Worm (Caenorhabditis elegans): ENCODE measurements around the gene Y62H9A.5.

Y62H9A.5 gene

ce11 chrX:11865083-11865482 is 17.6 kb downstream of the Y62H9A.5 start, which contains the start of gene F54F7.6:
Gene F54F7.6, plus strand, starts transcription at chrX:11865383.
- no peak for TF ChIP-seq egl-18 (GFP tag; IDR thresholded peaks at IDR 0.05)
- no peak for TF ChIP-seq nhr-27 (tag; optimal IDR thresholded peaks at IDR 0.05)
- TF ChIP-seq gei-17 (GFP tag; optimal IDR thresholded peaks at IDR 0.05), result no peak
- TF ChIP-seq snpc-4 (GFP tag; optimal IDR thresholded peaks at IDR 0.05), result no peak
- TF ChIP-seq snpc-4 (tag; optimal IDR thresholded peaks at IDR 0.05), result no peak
- no peak for TF ChIP-seq efl-1 (GFP tag; optimal IDR thresholded peaks at IDR 0.05)
- TF ChIP-seq pbrm-1 (GFP tag; IDR thresholded peaks at IDR 0.05), result no peak
- no peak for TF ChIP-seq ceh-100 (GFP tag; IDR thresholded peaks at IDR 0.05)
- no peak for TF ChIP-seq dpff-1 (tag; optimal IDR thresholded peaks at IDR 0.05)
- TF ChIP-seq aptf-3 (GFP tag; IDR thresholded peaks at IDR 0.05), result no peak
- no peak for TF ChIP-seq snpc-1.3 (tag; optimal IDR thresholded peaks at IDR 0.05; ENCODE audit: insufficient read depth)
- TF ChIP-seq nhr-80 (tag; optimal IDR thresholded peaks at IDR 0.05), result no peak
- TF ChIP-seq dpl-1 (GFP tag; optimal IDR thresholded peaks at IDR 0.05), result no peak
- TF ChIP-seq repo-1 (tag; optimal IDR thresholded peaks at IDR 0.05), result no peak
- TF ChIP-seq nhr-120 (GFP tag; IDR thresholded peaks at IDR 0.05), result no peak
- no peak for TF ChIP-seq zim-3 (tag; optimal IDR thresholded peaks at IDR 0.05)
- TF ChIP-seq sdz-38 (tag; optimal IDR thresholded peaks at IDR 0.05), result no peak
- no peak for TF ChIP-seq B0019.2 (GFP tag; conservative IDR thresholded peaks at IDR 0.05)
- TF ChIP-seq let-526 (GFP tag; IDR thresholded peaks at IDR 0.05), result no peak
- no peak for TF ChIP-seq T07F8.4 (tag; optimal IDR thresholded peaks at IDR 0.05)
- TF ChIP-seq Y56A3A.18 (GFP tag; IDR thresholded peaks at IDR 0.05), result no peak

DNA sequence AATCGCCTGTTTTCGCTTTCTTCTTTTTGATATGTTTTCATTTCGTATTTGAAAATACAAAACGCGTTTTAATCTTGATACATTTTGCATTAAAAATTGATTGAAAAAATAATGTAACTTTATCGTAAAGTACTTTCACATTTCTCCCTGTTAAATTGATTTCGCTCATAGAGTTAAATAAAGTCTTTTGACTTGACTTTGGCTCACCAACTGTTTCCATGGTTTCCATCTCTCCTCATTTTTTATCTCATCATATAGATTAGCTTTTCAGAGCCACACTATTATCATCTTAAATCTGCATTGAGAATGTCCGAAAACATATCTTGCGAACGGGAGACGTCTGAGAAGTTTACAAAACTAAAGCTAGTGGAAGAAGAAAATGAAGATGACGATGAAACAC is 19.4 kb downstream of the Y62H9A.5 start, which contains the start of gene F54F7.10:
Gene F54F7.10 (plus strand): TSS at position 301 of the 400 bp plus-strand sequence.
- TF ChIP-seq xnd-1 (tag; optimal IDR thresholded peaks at IDR 0.05) (no peak), B0261.1 (tag; optimal IDR thresholded peaks at IDR 0.05) (no peak), ztf-18 (tag; optimal IDR thresholded peaks at IDR 0.05) (no peak), rec-8 (tag; optimal IDR thresholded peaks at IDR 0.05) (no peak), sdz-38 (tag; optimal IDR thresholded peaks at IDR 0.05) (no peak), snpc-3.4 (tag; optimal IDR thresholded peaks at IDR 0.05) (no peak)

DNA sequence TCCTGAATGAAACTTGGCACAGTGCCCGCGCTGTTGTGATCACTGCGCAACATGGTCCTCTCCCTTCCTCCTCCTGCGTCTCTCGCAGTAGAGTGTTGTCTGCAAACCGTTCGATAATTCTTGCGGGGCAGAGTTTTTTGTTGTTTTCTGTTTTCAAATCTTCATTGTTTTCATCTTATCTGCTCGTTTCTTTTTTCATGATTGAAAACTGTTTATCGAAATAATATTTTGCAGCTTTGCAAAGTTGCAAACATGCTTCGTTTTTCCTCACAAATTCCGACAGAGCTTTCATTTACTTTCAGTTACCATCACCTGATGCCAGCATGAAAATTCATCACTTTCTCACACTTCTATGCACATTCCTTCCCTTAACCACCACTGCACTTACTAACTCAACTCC is 25.5 kb downstream of the Y62H9A.5 start, which contains the start of gene mes-1:
Gene mes-1 (plus strand): TSS at position 301 of the 400 bp plus-strand sequence.
- TF ChIP-seq bed-2 (GFP tag; IDR thresholded peaks at IDR 0.05) (no peak), atf-7 (tag; optimal IDR thresholded peaks at IDR 0.05) (no peak), T07F8.4 (tag; optimal IDR thresholded peaks at IDR 0.05) (no peak), ceh-91 (GFP tag; IDR thresholded peaks at IDR 0.05) (no peak), F57C9.4 (tag; optimal IDR thresholded peaks at IDR 0.05) (no peak)

ce11 chrX:11856214-11856613 is 26.5 kb downstream of the Y62H9A.5 start:
- no peak for TF ChIP-seq Y53F4B.3 (GFP tag; IDR thresholded peaks at IDR 0.05)

ce11 chrX:11854903-11855302 is 27.8 kb downstream of the Y62H9A.5 start, which contains the start of gene F54F7.8:
Gene F54F7.8, minus strand, starts transcription at chrX:11855003.
- no peak for TF ChIP-seq madf-3 (GFP tag; IDR thresholded peaks at IDR 0.05)
- no peak for TF ChIP-seq hsf-1 (GFP tag; IDR thresholded peaks at IDR 0.05)
- TF ChIP-seq F55B11.4 (tag; optimal IDR thresholded peaks at IDR 0.05; ENCODE audit: borderline replicate concordance, insufficient read depth), result no peak
- TF ChIP-seq atf-7 (tag; optimal IDR thresholded peaks at IDR 0.05), result no peak
- no peak for TF ChIP-seq C06A6.2 (GFP tag; conservative IDR thresholded peaks at IDR 0.05)
- no peak for TF ChIP-seq mcd-1 (GFP tag; IDR thresholded peaks at IDR 0.05)
- no peak for TF ChIP-seq hmg-20 (GFP tag; IDR thresholded peaks at IDR 0.05)
- TF ChIP-seq Y95B8A.8 (GFP tag; IDR thresholded peaks at IDR 0.05), result no peak
- TF ChIP-seq Y67H2A.10 (GFP tag; conservative IDR thresholded peaks at IDR 0.05), result no peak
- TF ChIP-seq lir-1 (GFP tag; conservative IDR thresholded peaks at IDR 0.05), result no peak
- no peak for TF ChIP-seq ceh-100 (GFP tag; IDR thresholded peaks at IDR 0.05)
- no peak for TF ChIP-seq D2030.7 (GFP tag; IDR thresholded peaks at IDR 0.05)
- no peak for TF ChIP-seq lag-1 (GFP tag; IDR thresholded peaks at IDR 0.05)
- no peak for TF ChIP-seq attf-5 (GFP tag; optimal IDR thresholded peaks at IDR 0.05)
- TF ChIP-seq hrde-1 (tag; optimal IDR thresholded peaks at IDR 0.05; ENCODE audit: borderline replicate concordance), result no peak

Data from whole organism, young adult.